Fruit fly (Drosophila melanogaster) whole organism, wandering third instar larva: ENCODE results near the gene CG7135.

Experiments used
- CG32264 ChIP-seq: fragments of 200-800 bp; sonication (Bioruptor generic); optimal IDR thresholded peaks from 2 replicates; lab custom pipeline; 2016; ENCODE audit warnings: missing biosample characterization, missing genetic modification characterization
- CG9705 ChIP-seq: fragments of 200-800 bp; sonication (Bioruptor generic); optimal IDR thresholded peaks from 2 replicates; lab custom pipeline; 2018; ENCODE audit warnings: missing biosample characterization, mild to moderate bottlenecking, missing genetic modification characterization
- Dif ChIP-seq: fragments of 200-275, 200-300 bp; sonication (Bioruptor generic); optimal IDR thresholded peaks from 2 replicates; lab custom pipeline; 2018; ENCODE audit warnings: missing biosample characterization, missing genetic modification characterization; ENCODE audit not compliant: partially characterized antibody
- HLH106 ChIP-seq: fragments of 200-800 bp; optimal IDR thresholded peaks from 3 replicates; lab custom pipeline; 2019; ENCODE audit warnings: missing biosample characterization, mild to moderate bottlenecking, missing genetic modification characterization, moderate library complexity
- Hnf4 ChIP-seq: fragments of 200-800 bp; sonication (Bioruptor generic); optimal IDR thresholded peaks from 2 replicates; lab custom pipeline; 2016; ENCODE audit warnings: missing biosample characterization, mild to moderate bottlenecking, missing genetic modification characterization
- Hr78 ChIP-seq: fragments of >200 bp; optimal IDR thresholded peaks from 2 replicates; lab custom pipeline; 2017; ENCODE audit warnings: missing biosample characterization, missing genetic modification characterization
- Hr83 ChIP-seq: fragments of 200-300 bp; sonication (Bioruptor generic); optimal IDR thresholded peaks from 2 replicates; lab custom pipeline; 2016; ENCODE audit warnings: missing biosample characterization, mild to moderate bottlenecking, missing genetic modification characterization, moderate library complexity; ENCODE audit not compliant: poor library complexity, severe bottlenecking
- Jra ChIP-seq: sonication (Bioruptor generic); optimal IDR thresholded peaks from 2 replicates; lab custom pipeline; 2016; ENCODE audit warnings: missing biosample characterization, missing genetic modification characterization
- Mio ChIP-seq: sonication (Bioruptor generic); optimal IDR thresholded peaks from 2 replicates; lab custom pipeline; 2016; ENCODE audit warnings: missing biosample characterization, missing genetic modification characterization
- N ChIP-seq: fragments of >200 bp; optimal IDR thresholded peaks from 2 replicates; lab custom pipeline; 2018; ENCODE audit warnings: missing biosample characterization, missing external identifiers, missing genetic modification characterization
- OdsH ChIP-seq: fragments of 200-800 bp; sonication (Bioruptor generic); optimal IDR thresholded peaks from 2 replicates; lab custom pipeline; 2016; ENCODE audit warnings: missing biosample characterization, mild to moderate bottlenecking, missing genetic modification characterization
- Rel ChIP-seq, 2 experiments: fragments of 200-800 bp; sonication (Bioruptor generic) in 1 of 2; optimal IDR thresholded peaks; 2 replicates in 1 of 2; 3 replicates in 1 of 2; lab custom pipeline; 2016 to 2019; ENCODE audit warnings: mild to moderate bottlenecking in 2 of 2, missing biosample characterization in 2 of 2, missing genetic modification characterization in 2 of 2, moderate library complexity in 1 of 2
- Sp1 ChIP-seq: fragments of 200-800 bp; sonication (Bioruptor generic); optimal IDR thresholded peaks from 3 replicates; lab custom pipeline; 2019; ENCODE audit warnings: missing biosample characterization, mild to moderate bottlenecking, missing genetic modification characterization, moderate library complexity
- br ChIP-seq: fragments of 200-800 bp; sonication (Bioruptor generic); optimal IDR thresholded peaks from 2 replicates; lab custom pipeline; 2016; ENCODE audit warnings: missing biosample characterization, missing genetic modification characterization
- dl ChIP-seq, 2 experiments: fragments of 175-275, 200-275 bp in 1 of 2; fragments of 200-275 bp in 1 of 2; sonication (Bioruptor generic); optimal IDR thresholded peaks; lab custom pipeline; 2018; ENCODE audit warnings: mild to moderate bottlenecking in 2 of 2, missing biosample characterization in 2 of 2, missing genetic modification characterization in 2 of 2, moderate library complexity in 2 of 2; ENCODE audit not compliant: partially characterized antibody in 2 of 2, insufficient read depth in 1 of 2
- dmrt93B ChIP-seq: fragments of 200-800 bp; sonication (Bioruptor generic); optimal IDR thresholded peaks from 2 replicates; lab custom pipeline; 2018; ENCODE audit warnings: missing biosample characterization, mild to moderate bottlenecking, missing genetic modification characterization
- dsf ChIP-seq: sonication (Bioruptor generic); optimal IDR thresholded peaks from 2 replicates; lab custom pipeline; 2016; ENCODE audit warnings: missing biosample characterization, missing genetic modification characterization, borderline replicate concordance
- ey ChIP-seq: fragments of 200-800 bp; sonication (Bioruptor generic); optimal IDR thresholded peaks from 2 replicates; lab custom pipeline; 2016; ENCODE audit warnings: missing biosample characterization, missing genetic modification characterization
- foxo ChIP-seq, 2 experiments: fragments of 200-800 bp; sonication (Bioruptor generic); optimal IDR thresholded peaks; 2 replicates in 1 of 2; 3 replicates in 1 of 2; lab custom pipeline; 2016 to 2017; ENCODE audit warnings: missing biosample characterization in 2 of 2, missing genetic modification characterization in 2 of 2
- fru ChIP-seq: fragments of 200-800 bp; sonication (Bioruptor generic); optimal IDR thresholded peaks from 3 replicates; lab custom pipeline; 2016; ENCODE audit warnings: missing biosample characterization, mild to moderate bottlenecking, missing genetic modification characterization
- h ChIP-seq: fragments of 200-800 bp; sonication (Bioruptor generic); optimal IDR thresholded peaks from 3 replicates; lab custom pipeline; 2016; ENCODE audit warnings: missing biosample characterization, mild to moderate bottlenecking, missing genetic modification characterization
- lola ChIP-seq: fragments of >200 bp; optimal IDR thresholded peaks from 2 replicates; lab custom pipeline; 2017; ENCODE audit warnings: missing biosample characterization, missing genetic modification characterization
- psq ChIP-seq: fragments of 200-800 bp; sonication (Bioruptor generic); optimal IDR thresholded peaks from 3 replicates; lab custom pipeline; 2017; ENCODE audit warnings: missing biosample characterization, mild to moderate bottlenecking, missing genetic modification characterization, moderate library complexity
- rgr ChIP-seq: fragments of 200-800 bp; sonication (Bioruptor generic); optimal IDR thresholded peaks from 3 replicates; lab custom pipeline; 2016; ENCODE audit warnings: missing biosample characterization, mild to moderate bottlenecking, missing genetic modification characterization
- sage ChIP-seq: fragments of 200-800 bp; sonication (Bioruptor generic); optimal IDR thresholded peaks from 2 replicates; lab custom pipeline; 2016; ENCODE audit warnings: missing biosample characterization, mild to moderate bottlenecking, missing genetic modification characterization
- tai ChIP-seq: sonication (Bioruptor generic); optimal IDR thresholded peaks from 2 replicates; lab custom pipeline; 2016; ENCODE audit warnings: missing biosample characterization, missing genetic modification characterization
- usp ChIP-seq: fragments of >200 bp; optimal IDR thresholded peaks from 2 replicates; lab custom pipeline; 2017; ENCODE audit warnings: missing biosample characterization, missing genetic modification characterization

CG7135 gene

DNA sequence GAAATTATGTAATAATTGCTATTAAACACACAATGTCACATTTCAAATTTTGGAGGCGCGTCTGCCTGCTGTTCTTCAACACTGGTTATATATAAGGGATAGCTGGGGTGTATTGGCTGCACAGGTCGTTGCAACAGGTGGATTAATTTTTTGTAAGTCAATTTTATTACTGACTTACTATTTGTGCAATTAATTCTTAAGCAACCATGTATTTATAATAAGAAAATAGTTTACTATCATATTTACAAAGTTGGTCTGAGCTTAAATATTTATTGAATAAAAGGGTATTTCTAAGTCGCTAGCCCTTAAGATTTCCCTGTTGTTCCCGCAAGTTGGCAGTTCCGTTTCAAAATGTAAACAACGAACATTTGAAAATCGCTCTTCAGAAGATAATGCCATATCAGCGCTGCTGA, 10.6 kb upstream of the CG7135 start, which contains the start of gene RhoGAP16F (continued):
- TF ChIP-seq CG9705 (GFP tag; lab: Kevin White, UChicago) (peak; percentile 68), lola (GFP tag; lab: Kevin White, UChicago) (no peak), Mio (GFP tag; lab: Kevin White, UChicago) (no peak), Hnf4 (GFP tag; lab: Kevin White, UChicago) (peak; percentile 86), sage (no peak), CG32264 (GFP tag; lab: Kevin White, UChicago) (peak; percentile 20), foxo (GFP tag; optimal IDR thresholded peaks at IDR 0.05; lab: Kevin White, UChicago) (peak in 1 of 2 experiments; percentile 88), Rel (GFP tag; optimal IDR thresholded peaks at IDR 0.05; lab: Kevin White, UChicago) (no peak), Rel (tag; optimal IDR thresholded peaks at IDR 0.05; lab: Kevin White, UChicago) (peak; percentile 65), Hr78 (GFP tag; lab: Kevin White, UChicago) (no peak), dsf (GFP tag; lab: Kevin White, UChicago) (no peak), Sp1 (GFP tag; lab: Kevin White, UChicago) (peak; percentile 80)

DNA sequence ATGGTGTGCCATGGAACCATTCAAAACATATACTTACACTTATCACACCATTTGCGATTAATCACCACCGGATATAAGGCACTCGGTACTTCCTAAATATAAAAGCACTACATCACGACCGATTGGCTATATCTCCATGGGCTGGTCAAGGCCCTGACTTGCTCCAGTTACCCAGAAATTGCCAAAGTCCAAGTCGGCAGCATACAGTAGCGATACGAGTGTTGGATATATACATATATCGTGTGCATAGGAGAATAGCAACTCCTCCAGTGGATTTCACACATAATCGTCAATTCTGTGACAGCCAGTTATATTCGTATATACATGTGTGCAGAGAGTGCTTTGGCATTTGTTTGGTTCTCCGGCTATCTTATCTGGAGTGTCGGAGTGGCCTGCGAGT, 9.3 kb upstream of the CG7135 start:
- TF ChIP-seq tai (GFP tag; lab: Kevin White, UChicago) = no peak
- TF ChIP-seq Hnf4 (GFP tag; lab: Kevin White, UChicago) = no peak
- no peak for TF ChIP-seq lola (GFP tag; lab: Kevin White, UChicago)
- TF ChIP-seq N = no peak
- TF ChIP-seq Rel (GFP tag; optimal IDR thresholded peaks at IDR 0.05; lab: Kevin White, UChicago) = no peak
- TF ChIP-seq Rel (tag; optimal IDR thresholded peaks at IDR 0.05; lab: Kevin White, UChicago) = no peak
- no peak for TF ChIP-seq Jra (GFP tag; lab: Kevin White, UChicago)
- no peak for TF ChIP-seq Mio (GFP tag; lab: Kevin White, UChicago)
- no peak for TF ChIP-seq dl (GFP tag; optimal IDR thresholded peaks at IDR 0.05; lab: Kevin White, UChicago; ENCODE audit: insufficient read depth in 1 of 2, partially characterized antibody in 2 of 2)

DNA sequence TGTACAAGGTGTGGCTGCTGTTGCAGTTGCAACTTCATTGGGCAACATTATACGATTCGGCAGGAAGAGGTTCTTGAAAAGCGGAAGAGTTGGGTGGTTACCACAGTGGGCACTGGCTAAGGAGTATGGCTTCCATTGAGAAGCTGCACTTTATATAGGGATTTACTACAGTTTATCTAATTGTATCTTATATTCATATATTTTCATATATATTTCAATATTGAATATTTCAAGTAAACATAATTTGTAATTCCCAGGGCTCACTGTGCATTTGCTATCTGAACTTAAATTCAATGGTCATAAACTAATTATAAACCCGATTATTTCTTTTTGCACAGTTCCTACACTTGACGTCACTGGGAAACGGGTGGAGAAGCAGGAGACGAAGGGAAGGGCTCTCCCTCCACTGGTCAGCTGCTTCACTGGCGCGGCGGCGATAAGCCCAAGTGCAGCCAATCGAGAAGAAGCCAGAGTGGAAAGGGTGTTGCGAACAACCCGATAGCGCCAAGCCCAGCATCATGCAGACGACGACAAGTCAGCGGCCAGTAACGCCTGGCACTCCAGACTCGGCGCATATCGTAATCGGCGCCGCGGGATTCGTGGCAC, 8.6 kb upstream of the CG7135 start:
- TF ChIP-seq h (GFP tag; lab: Kevin White, UChicago) (peak; percentile 68), Dif (GFP tag; lab: Kevin White, UChicago) (no peak), Sp1 (GFP tag; lab: Kevin White, UChicago) (peak; percentile 59), rgr (GFP tag; lab: Kevin White, UChicago) (peak; percentile 69), Hnf4 (GFP tag; lab: Kevin White, UChicago) (peak; percentile 43), HLH106 (tag; lab: Kevin White, UChicago) (peak; percentile 45), br (GFP tag; lab: Kevin White, UChicago) (peak; percentile 14), foxo (GFP tag; optimal IDR thresholded peaks at IDR 0.05; lab: Kevin White, UChicago) (peak in 1 of 2 experiments; percentile 78), dmrt93B (peak; percentile 28), OdsH (peak; percentile 65), N (no peak), fru (GFP tag; lab: Kevin White, UChicago) (peak; percentile 50), psq (peak; percentile 63), Hr83 (no peak), ey (GFP tag; lab: Kevin White, UChicago) (peak; percentile 41), tai (GFP tag; lab: Kevin White, UChicago) (no peak), Jra (GFP tag; lab: Kevin White, UChicago) (no peak)

DNA sequence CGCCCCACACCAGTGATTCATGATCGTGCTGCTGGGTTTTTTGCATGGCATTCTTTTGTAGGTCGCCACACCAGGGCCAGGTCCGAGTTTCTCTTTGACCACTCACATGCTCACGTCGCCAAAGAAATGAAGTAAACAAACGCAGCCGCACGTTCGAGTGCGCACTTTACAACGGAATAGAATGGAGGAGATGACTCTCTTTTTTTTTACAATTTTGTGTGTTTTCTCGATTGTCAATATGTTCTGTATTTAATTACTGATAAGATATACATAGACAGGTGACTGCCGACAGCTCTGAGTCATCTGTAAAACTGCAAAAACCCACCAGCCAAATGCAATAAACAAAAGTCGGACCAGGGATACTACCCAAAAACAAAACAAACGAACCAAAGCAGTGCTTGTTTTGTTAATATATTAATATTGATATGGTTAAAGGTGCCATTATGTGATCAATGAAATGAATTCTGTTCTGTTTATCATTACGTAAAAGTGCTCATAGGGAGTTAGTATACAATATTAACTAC, 3.2 kb upstream of the CG7135 start:
- no peak for TF ChIP-seq usp (GFP tag; lab: Kevin White, UChicago)
- no peak for TF ChIP-seq Rel (GFP tag; optimal IDR thresholded peaks at IDR 0.05; lab: Kevin White, UChicago)
- TF ChIP-seq Rel (tag; optimal IDR thresholded peaks at IDR 0.05; lab: Kevin White, UChicago) = peak; percentile 65
- no peak for TF ChIP-seq dl (GFP tag; optimal IDR thresholded peaks at IDR 0.05; lab: Kevin White, UChicago; ENCODE audit: insufficient read depth in 1 of 2, partially characterized antibody in 2 of 2)
- TF ChIP-seq rgr (GFP tag; lab: Kevin White, UChicago) = no peak
- no peak for TF ChIP-seq Hr78 (GFP tag; lab: Kevin White, UChicago)

DNA sequence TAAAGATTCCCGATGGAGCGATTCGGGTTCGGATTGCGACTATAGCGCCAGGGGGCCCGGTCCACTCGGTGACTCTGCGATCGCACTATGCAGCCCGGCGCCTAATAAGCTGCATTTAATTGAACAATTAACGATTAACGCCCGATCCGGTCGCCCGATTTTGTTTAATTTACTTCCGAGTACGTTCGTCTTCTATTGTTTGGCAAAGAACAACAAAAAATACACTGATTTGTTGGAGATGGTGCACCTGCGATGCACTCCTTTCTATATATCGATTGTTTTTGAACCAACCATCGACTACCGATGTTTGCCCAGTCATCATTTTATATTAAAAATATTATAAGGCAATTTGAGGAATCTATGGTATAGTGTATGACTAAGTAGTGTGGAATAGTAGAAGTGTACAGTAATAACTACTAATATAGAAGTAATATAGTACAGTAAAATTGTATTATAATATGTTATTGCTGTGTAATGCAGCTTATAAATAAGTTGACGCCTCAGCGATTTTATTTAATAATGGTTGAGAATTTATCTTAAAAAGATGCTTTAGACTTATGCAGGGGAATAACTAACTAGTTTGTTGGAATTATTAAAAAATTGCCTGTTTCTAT, 2.2 kb upstream of the CG7135 start, which contains the start of gene Mvb12:
Mvb12 (minus strand) TSS at position 217 of the 614 bp plus-strand sequence.
- TF ChIP-seq sage = no peak
- TF ChIP-seq Hnf4 (GFP tag; lab: Kevin White, UChicago) = peak; percentile 8
- no peak for TF ChIP-seq Rel (GFP tag; optimal IDR thresholded peaks at IDR 0.05; lab: Kevin White, UChicago)
- TF ChIP-seq Rel (tag; optimal IDR thresholded peaks at IDR 0.05; lab: Kevin White, UChicago) = peak; percentile 30
- TF ChIP-seq, all 38 proteins: peak for 2
